Worm (Caenorhabditis elegans) whole organism, young adult: ENCODE results near the gene hlh-31.
"Not testable (repeated sequence)": the region's sequence is repeated elsewhere in the genome, so short reads cannot be mapped to it uniquely, and the experiment has no call there.

Experiments
- B0261.1 ChIP-seq: sonication (generic microtip); optimal IDR thresholded peaks from 2 replicates; lab custom pipeline; 2016; ENCODE audit warnings: mild to moderate bottlenecking, missing genetic modification characterization, moderate library complexity, missing compliant biosample characterization
- C06A6.2 ChIP-seq: fragments of 200-800 bp; sonication (Bioruptor generic); conservative IDR thresholded peaks from 2 replicates; pipeline ENCODE4 v1.3.6; 2022; ENCODE audit warnings: missing genetic modification characterization, missing compliant biosample characterization
- C17E4.6 ChIP-seq: fragments of 200-800 bp; sonication (Bioruptor generic); IDR thresholded peaks from 2 replicates; pipeline ENCODE4 v1.3.6; 2022; ENCODE audit warnings: missing genetic modification reagents, missing genetic modification characterization, missing compliant biosample characterization
- F52B5.7 ChIP-seq: sonication (generic microtip); optimal IDR thresholded peaks from 2 replicates; lab custom pipeline; 2016; ENCODE audit warnings: mild to moderate bottlenecking, missing genetic modification characterization, missing compliant biosample characterization
- F57A8.1 ChIP-seq: fragments of 200-800 bp; sonication (Bioruptor generic); optimal IDR thresholded peaks from 2 replicates; lab custom pipeline; 2018; ENCODE audit warnings: mild to moderate bottlenecking, missing genetic modification characterization, moderate library complexity, missing compliant biosample characterization
- F57C9.4 ChIP-seq: sonication (generic microtip); optimal IDR thresholded peaks from 2 replicates; lab custom pipeline; 2017; ENCODE audit warnings: mild to moderate bottlenecking, missing genetic modification characterization, missing compliant biosample characterization
- Y53F4B.3 ChIP-seq: fragments of 200-800 bp; sonication (Bioruptor generic); IDR thresholded peaks from 2 replicates; pipeline ENCODE4 v1.3.6; 2022; ENCODE audit warnings: missing genetic modification reagents, missing genetic modification characterization, missing compliant biosample characterization
- akir-1 ChIP-seq: fragments of 200-800 bp; sonication (Bioruptor generic); optimal IDR thresholded peaks from 2 replicates; lab custom pipeline; 2018; ENCODE audit warnings: mild to moderate bottlenecking, missing genetic modification characterization, moderate library complexity, missing compliant biosample characterization
- ama-1 ChIP-seq, 3 experiments: fragments of 150-350 bp in 1 of 3; sonication (generic microtip) in 2 of 3; optimal IDR thresholded peaks; 2 replicates each; lab custom pipeline; 2014 to 2018; ENCODE audit warnings: missing biosample characterization in 2 of 3, missing genetic modification characterization in 2 of 3, missing genetic modification reagents in 2 of 3
- aptf-3 ChIP-seq: fragments of 200-800 bp; sonication (Bioruptor generic); IDR thresholded peaks from 2 replicates; pipeline ENCODE4 v1.3.6; 2022; ENCODE audit warnings: missing genetic modification characterization, missing compliant biosample characterization
- atf-7 ChIP-seq: sonication (generic microtip); optimal IDR thresholded peaks from 2 replicates; lab custom pipeline; 2017; ENCODE audit warnings: mild to moderate bottlenecking, missing genetic modification characterization, missing compliant biosample characterization
- attf-3 ChIP-seq: fragments of 200-800 bp; sonication (Bioruptor generic); conservative IDR thresholded peaks from 2 replicates; pipeline ENCODE4 v1.3.6; 2022; ENCODE audit warnings: missing genetic modification reagents, missing genetic modification characterization, missing compliant biosample characterization
- attf-6 ChIP-seq: fragments of 200-800 bp; sonication (Bioruptor generic); IDR thresholded peaks from 2 replicates; pipeline ENCODE4 v1.3.6; 2022; ENCODE audit warnings: missing genetic modification reagents, missing genetic modification characterization, missing compliant biosample characterization
- bed-1 ChIP-seq: fragments of 200-800 bp; sonication (Bioruptor generic); IDR thresholded peaks from 2 replicates; pipeline ENCODE4 v1.3.6; 2022; ENCODE audit warnings: missing genetic modification reagents, missing genetic modification characterization, missing compliant biosample characterization
- cebp-1 ChIP-seq, 2 experiments: fragments of 200-800 bp in 1 of 2; sonication (Bioruptor generic) in 1 of 2; sonication (generic microtip) in 1 of 2; IDR thresholded peaks in 1 of 2; optimal IDR thresholded peaks in 1 of 2; 2 replicates each; pipeline versions ENCODE4 v1.3.6 to Lab custom; 2017 to 2022; ENCODE audit warnings: missing compliant biosample characterization in 2 of 2, missing genetic modification characterization in 2 of 2, mild to moderate bottlenecking in 1 of 2, missing genetic modification reagents in 1 of 2, moderate library complexity in 1 of 2
- ceh-58 ChIP-seq: fragments of 200-800 bp; sonication (Bioruptor generic); IDR thresholded peaks from 2 replicates; pipeline ENCODE4 v1.3.6; 2022; ENCODE audit warnings: missing genetic modification characterization, missing compliant biosample characterization
- die-1 ChIP-seq: sonication (generic microtip); optimal IDR thresholded peaks from 2 replicates; lab custom pipeline; 2016; ENCODE audit warnings: missing genotype, mild to moderate bottlenecking, missing genetic modification characterization, missing compliant biosample characterization
- egrh-3 ChIP-seq: fragments of 200-800 bp; sonication (Bioruptor generic); IDR thresholded peaks from 2 replicates; pipeline ENCODE4 v1.3.6; 2022; ENCODE audit warnings: missing genetic modification reagents, missing genetic modification characterization, missing compliant biosample characterization
- fkh-3 ChIP-seq: sonication (generic microtip); optimal IDR thresholded peaks from 2 replicates; lab custom pipeline; 2016; ENCODE audit warnings: mild to moderate bottlenecking, missing genetic modification characterization, missing compliant biosample characterization
- him-1 ChIP-seq: sonication (generic microtip); optimal IDR thresholded peaks from 2 replicates; lab custom pipeline; 2016; ENCODE audit warnings: missing genotype, missing genetic modification reagents, missing genetic modification characterization, missing compliant biosample characterization
- hmg-1.2 ChIP-seq: fragments of 200-800 bp; sonication (Bioruptor generic); IDR thresholded peaks from 2 replicates; pipeline ENCODE4 v1.3.6; 2022; ENCODE audit warnings: missing genetic modification reagents, missing genetic modification characterization, missing compliant biosample characterization
- lag-1 ChIP-seq: fragments of 200-800 bp; sonication (Bioruptor generic); IDR thresholded peaks from 2 replicates; pipeline ENCODE4 v1.3.6; 2022; ENCODE audit warnings: missing genetic modification reagents, missing genetic modification characterization, missing compliant biosample characterization
- lir-1 ChIP-seq: fragments of 200-800 bp; sonication (Bioruptor generic); conservative IDR thresholded peaks from 2 replicates; pipeline ENCODE4 v1.3.6; 2022; ENCODE audit warnings: missing genetic modification reagents, missing genetic modification characterization, missing compliant biosample characterization
- lsl-1 ChIP-seq: fragments of 200-800 bp; sonication (Bioruptor generic); optimal IDR thresholded peaks from 2 replicates; lab custom pipeline; 2018; ENCODE audit warnings: mild to moderate bottlenecking, missing genetic modification characterization, moderate library complexity, missing compliant biosample characterization
- madf-10 ChIP-seq: sonication (generic microtip); optimal IDR thresholded peaks from 2 replicates; lab custom pipeline; 2016; ENCODE audit warnings: mild to moderate bottlenecking, missing genetic modification characterization, missing compliant biosample characterization
- mes-4 ChIP-seq: sonication (generic microtip); optimal IDR thresholded peaks from 2 replicates; lab custom pipeline; 2016; ENCODE audit warnings: missing genotype, missing genetic modification characterization, missing compliant biosample characterization
- mxl-1 ChIP-seq: sonication (generic microtip); optimal IDR thresholded peaks from 2 replicates; lab custom pipeline; 2016; ENCODE audit warnings: missing genetic modification characterization, missing compliant biosample characterization
- nfya-1 ChIP-seq: sonication (generic microtip); optimal IDR thresholded peaks from 2 replicates; lab custom pipeline; 2017; ENCODE audit warnings: antibody characterized with exemption, missing compliant biosample characterization, missing genetic modification characterization, borderline replicate concordance; ENCODE audit not compliant: insufficient read depth
- nfyb-1 ChIP-seq: fragments of 200-800 bp; sonication (Bioruptor generic); IDR thresholded peaks from 2 replicates; pipeline ENCODE4 v1.3.6; 2022; ENCODE audit warnings: missing genetic modification reagents, missing genetic modification characterization, missing compliant biosample characterization
- nhr-90 ChIP-seq: sonication (generic microtip); optimal IDR thresholded peaks from 2 replicates; lab custom pipeline; 2016; ENCODE audit warnings: missing genotype, mild to moderate bottlenecking, missing genetic modification characterization, missing compliant biosample characterization
- rcor-1 ChIP-seq: fragments of 200-800 bp; sonication (Bioruptor generic); IDR thresholded peaks from 2 replicates; pipeline ENCODE4 v1.3.6; 2022; ENCODE audit warnings: missing genetic modification reagents, missing genetic modification characterization, missing compliant biosample characterization
- rpc-1 ChIP-seq, 2 experiments: fragments of 150-350 bp in 1 of 2; sonication (generic microtip) in 1 of 2; optimal IDR thresholded peaks; 2 replicates each; lab custom pipeline; 2014 to 2018; ENCODE audit warnings: missing biosample characterization in 1 of 2, missing genetic modification characterization in 1 of 2, missing genetic modification reagents in 1 of 2, missing genotype in 1 of 2
- sea-2 ChIP-seq: fragments of 200-800 bp; sonication (Bioruptor generic); IDR thresholded peaks from 2 replicates; pipeline ENCODE4 v1.3.6; 2022; ENCODE audit warnings: missing genetic modification characterization, missing compliant biosample characterization
- snpc-1.3 ChIP-seq: sonication (generic microtip); optimal IDR thresholded peaks from 2 replicates; lab custom pipeline; 2017; ENCODE audit warnings: missing genetic modification characterization, mild to moderate bottlenecking, missing compliant biosample characterization, antibody characterized with exemption, moderate library complexity, missing genotype, missing genetic modification reagents; ENCODE audit not compliant: insufficient read depth
- snpc-4 ChIP-seq, 5 experiments: fragments of 150-350 bp in 1 of 5; sonication (generic microtip) in 4 of 5; optimal IDR thresholded peaks; 2 replicates each; lab custom pipeline; 2014 to 2018; ENCODE audit warnings: missing genetic modification characterization in 5 of 5, missing biosample characterization in 3 of 5, antibody characterized with exemption in 2 of 5, mild to moderate bottlenecking in 2 of 5, missing compliant biosample characterization in 2 of 5, missing genotype in 2 of 5, moderate library complexity in 2 of 5, missing genetic modification reagents in 1 of 5
- sptf-2 ChIP-seq: fragments of 200-800 bp; sonication (Bioruptor generic); optimal IDR thresholded peaks from 2 replicates; lab custom pipeline; 2018; ENCODE audit warnings: mild to moderate bottlenecking, missing genetic modification characterization, missing compliant biosample characterization
- tbp1 ChIP-seq: fragments of 200-800 bp; sonication (Bioruptor generic); optimal IDR thresholded peaks from 2 replicates; lab custom pipeline; 2018; ENCODE audit warnings: mild to moderate bottlenecking, missing genetic modification characterization, missing compliant biosample characterization
- unc-130 ChIP-seq: sonication (generic microtip); optimal IDR thresholded peaks from 2 replicates; lab custom pipeline; 2016; ENCODE audit warnings: missing genetic modification reagents, missing genetic modification characterization, missing compliant biosample characterization

Gene hlh-31

DNA sequence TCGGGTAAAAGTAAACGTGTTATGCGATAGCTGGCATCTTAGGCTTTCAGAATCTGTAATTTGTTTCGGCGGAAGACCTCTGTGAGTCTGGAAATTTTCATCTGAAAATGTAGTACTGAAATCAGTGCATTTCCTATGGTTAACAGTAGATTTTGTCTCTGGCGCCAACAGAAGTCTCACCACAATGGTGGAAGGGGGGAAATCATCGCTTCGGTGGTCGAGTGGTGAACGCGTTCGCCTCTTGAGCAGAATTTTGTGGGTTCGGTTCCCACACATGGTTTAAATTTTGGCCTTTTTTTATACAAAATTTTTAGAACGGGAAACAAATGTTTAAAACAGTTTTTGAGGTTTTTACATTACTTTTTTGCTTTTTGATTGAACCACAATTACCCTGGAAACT, 2.8 kb downstream of the hlh-31 start:
- TF ChIP-seq B0261.1 (tag; lab: Kevin White, UChicago) (peak; percentile 55), rpc-1 (tag; optimal IDR thresholded peaks at IDR 0.05; lab: Kevin White, UChicago) (peak; percentile 51), attf-6 (GFP tag; lab: Robert Waterston, UW) (peak; percentile 95), hmg-1.2 (peak; percentile 46; the same call in 1 of the 2 replicates), snpc-4 (tag; optimal IDR thresholded peaks at IDR 0.05; lab: Kevin White, UChicago) (peak in 1 of 4 experiments; percentile 86), tbp1 (GFP tag; lab: Kevin White, UChicago) (peak; percentile 79)
- TF ChIP-seq rpc-1 (optimal IDR thresholded peaks at IDR 0.05; lab: Kevin White, UChicago); snpc-4 (GFP tag; optimal IDR thresholded peaks at IDR 0.05; lab: Kevin White, UChicago): not testable (repeated sequence)
- TF ChIP-seq, all 124 proteins: peak for 6; not testable (repeated sequence) for 118

DNA sequence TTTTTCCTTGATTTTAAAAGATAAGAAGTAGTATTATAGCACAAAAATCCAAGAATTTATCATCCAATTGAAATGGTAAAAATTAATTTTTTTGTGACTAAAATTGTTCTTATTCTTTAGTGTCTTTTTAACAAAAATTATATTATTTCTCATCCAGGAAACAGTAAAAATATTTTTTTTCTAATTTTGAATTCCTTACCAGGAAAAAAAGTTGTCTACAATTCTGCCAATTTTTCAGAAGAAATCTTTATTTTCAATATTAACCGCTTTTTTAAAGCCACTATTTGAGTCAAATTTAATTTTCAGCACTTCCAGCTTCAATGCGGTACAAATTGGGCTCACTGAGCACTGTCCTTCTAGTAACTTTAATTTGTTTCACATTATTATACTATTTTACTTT, 13.5 kb downstream of the hlh-31 start, which contains the start of gene F38C2.4:
Gene F38C2.4 (plus strand): TSS at position 301 of the 400 bp plus-strand sequence.
- TF ChIP-seq rcor-1 (GFP tag; lab: Robert Waterston, UW) (no peak), snpc-4 (GFP tag; optimal IDR thresholded peaks at IDR 0.05; lab: Kevin White, UChicago) (no peak), snpc-4 (tag; optimal IDR thresholded peaks at IDR 0.05; lab: Kevin White, UChicago) (peak in 2 of 4 experiments; percentile 12 to 43)
- TF ChIP-seq, all 124 proteins: peak for 1

DNA sequence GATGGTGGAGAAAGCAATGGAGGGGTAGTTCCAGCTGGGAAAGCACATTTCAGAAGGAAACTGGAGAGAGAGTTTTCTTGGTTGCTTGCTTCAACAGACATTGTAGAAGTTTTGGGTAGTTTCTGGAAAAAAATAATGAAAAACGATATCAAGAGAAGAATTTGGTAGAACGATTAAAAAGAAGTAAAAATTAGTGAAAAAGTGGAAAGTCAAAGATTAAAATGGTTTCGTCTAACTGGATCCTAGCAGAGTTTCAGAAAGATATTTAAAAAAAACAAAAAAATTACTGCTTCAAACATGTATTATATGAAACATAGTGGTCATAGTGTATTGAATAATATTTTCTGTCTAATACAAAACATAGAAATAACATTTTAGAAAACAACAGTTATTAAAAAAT, 19.9 kb downstream of the hlh-31 start, which contains the start of gene F38C2.7:
Gene F38C2.7 (minus strand): TSS at position 101 of the 400 bp plus-strand sequence.
- TF ChIP-seq sea-2 (GFP tag; lab: Robert Waterston, UW) = no peak
- no peak for TF ChIP-seq snpc-4 (GFP tag; optimal IDR thresholded peaks at IDR 0.05; lab: Kevin White, UChicago)
- no peak for TF ChIP-seq snpc-4 (tag; optimal IDR thresholded peaks at IDR 0.05; lab: Kevin White, UChicago)
- TF ChIP-seq F52B5.7 = no peak
- TF ChIP-seq lsl-1 = no peak
- no peak for TF ChIP-seq snpc-1.3 (tag; lab: Kevin White, UChicago)
- no peak for TF ChIP-seq F57C9.4
- TF ChIP-seq ceh-58 (GFP tag; lab: Robert Waterston, UW) = no peak
- no peak for TF ChIP-seq bed-1 (GFP tag; lab: Robert Waterston, UW)
- TF ChIP-seq C06A6.2 (GFP tag; lab: Robert Waterston, UW) = no peak
- no peak for TF ChIP-seq die-1
- TF ChIP-seq unc-130 = no peak
- no peak for TF ChIP-seq sptf-2
- no peak for TF ChIP-seq F57A8.1 (GFP tag; lab: Kevin White, UChicago)
- TF ChIP-seq madf-10 (tag; lab: Kevin White, UChicago) = no peak
- TF ChIP-seq hmg-1.2 = no peak
- TF ChIP-seq akir-1 (GFP tag; lab: Kevin White, UChicago) = no peak
- TF ChIP-seq attf-3 (GFP tag; lab: Robert Waterston, UW) = no peak
- TF ChIP-seq attf-6 (GFP tag; lab: Robert Waterston, UW) = no peak
- TF ChIP-seq aptf-3 = no peak
- TF ChIP-seq rpc-1 (optimal IDR thresholded peaks at IDR 0.05; lab: Kevin White, UChicago) = no peak
- TF ChIP-seq rpc-1 (tag; optimal IDR thresholded peaks at IDR 0.05; lab: Kevin White, UChicago) = no peak

DNA sequence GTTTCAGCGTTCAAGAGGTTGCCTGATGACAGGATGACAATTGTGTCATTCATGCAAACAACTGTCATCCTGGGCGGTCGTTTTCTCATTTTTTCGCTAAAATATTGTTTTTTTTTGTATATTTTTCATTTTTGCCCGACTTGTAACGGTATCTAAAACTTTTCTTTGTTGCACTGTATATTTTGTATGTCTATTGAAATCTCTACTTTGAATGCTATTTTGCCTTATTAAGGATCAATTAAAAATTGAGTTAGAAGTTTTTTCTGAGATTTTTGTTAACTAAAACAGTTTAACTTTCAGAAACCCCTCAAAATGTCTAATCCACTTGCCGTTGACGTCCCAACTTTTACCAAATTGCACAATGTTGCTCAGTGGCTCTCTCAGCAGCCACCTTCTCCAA, 20.5 kb downstream of the hlh-31 start, which contains the start of gene ccch-2:
Gene ccch-2 (plus strand): TSS at position 301 of the 400 bp plus-strand sequence.
- TF ChIP-seq tbp1 (GFP tag; lab: Kevin White, UChicago) (no peak), ama-1 (optimal IDR thresholded peaks at IDR 0.05; lab: Kevin White, UChicago) (no peak), ama-1 (GFP tag; optimal IDR thresholded peaks at IDR 0.05; lab: Kevin White, UChicago) (no peak), C17E4.6 (no peak), Y53F4B.3 (GFP tag; lab: Robert Waterston, UW) (no peak), him-1 (tag; lab: Kevin White, UChicago) (no peak), rcor-1 (GFP tag; lab: Robert Waterston, UW) (no peak), atf-7 (tag; lab: Kevin White, UChicago) (no peak), die-1 (no peak), nhr-90 (tag; lab: Kevin White, UChicago) (no peak), mes-4 (no peak), F57C9.4 (no peak), nfya-1 (tag; lab: Kevin White, UChicago) (no peak), cebp-1 (GFP tag; IDR thresholded peaks at IDR 0.05; lab: Robert Waterston, UW) (no peak), cebp-1 (tag; optimal IDR thresholded peaks at IDR 0.05; lab: Kevin White, UChicago) (no peak), madf-10 (tag; lab: Kevin White, UChicago) (no peak), mxl-1 (tag; lab: Kevin White, UChicago) (no peak), fkh-3 (no peak), lag-1 (no peak), egrh-3 (GFP tag; lab: Robert Waterston, UW) (no peak), nfyb-1 (GFP tag; lab: Robert Waterston, UW) (no peak), lir-1 (GFP tag; lab: Robert Waterston, UW) (no peak)
- TF ChIP-seq, all 124 proteins: peak for 0
